Worm (Caenorhabditis elegans) whole organism, midembryonic: ENCODE measurements around the gene W07E11.1.

Experiments used
- T22C8.4 ChIP-seq: fragments of 200-800 bp; sonication (Bioruptor generic); IDR thresholded peaks from 2 replicates; pipeline ENCODE4 v1.3.6; 2022; ENCODE audit warnings: missing genetic modification characterization, missing compliant biosample characterization
- ref-1 ChIP-seq: fragments of 200-800 bp; sonication (Bioruptor generic); conservative IDR thresholded peaks from 2 replicates; pipeline ENCODE4 v1.3.6; 2022; ENCODE audit warnings: missing genetic modification reagents, missing genetic modification characterization, missing compliant biosample characterization
- tab-1 ChIP-seq: fragments of 200-800 bp; sonication (Bioruptor generic); IDR thresholded peaks from 2 replicates; pipeline ENCODE4 v1.3.6; 2022; ENCODE audit warnings: missing genetic modification characterization, missing compliant biosample characterization
- ztf-23 ChIP-seq: fragments of 200-800 bp; sonication (Bioruptor generic); IDR thresholded peaks from 2 replicates; pipeline ENCODE4 v1.3.6; 2022; ENCODE audit warnings: missing genetic modification reagents, missing genetic modification characterization, missing compliant biosample characterization

DNA sequence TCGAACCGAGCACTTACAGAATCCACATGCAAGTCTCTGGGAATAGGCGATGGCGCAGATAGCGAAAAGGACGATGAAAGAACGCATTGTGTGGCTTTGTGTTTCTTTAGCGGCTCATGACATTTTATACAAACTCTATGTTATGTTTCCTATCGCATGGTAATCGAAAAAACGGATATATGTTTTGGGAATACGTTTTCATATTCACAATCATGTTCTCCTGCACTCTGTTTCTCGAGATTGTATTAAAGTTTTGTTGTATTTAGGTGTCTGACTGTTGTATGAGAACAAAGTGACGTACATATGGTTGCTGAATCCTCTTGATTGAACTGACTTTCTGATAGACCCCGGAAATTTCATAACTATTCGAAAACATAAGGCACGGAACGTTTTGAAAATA lies 26.1 kb upstream of the W07E11.1 start, which contains the start of gene ZC373.2:
- TF ChIP-seq T22C8.4 (no peak), ztf-23 (GFP tag; lab: Robert Waterston, UW) (no peak), ref-1 (GFP tag; lab: Robert Waterston, UW) (no peak), tab-1 (no peak)
